Worm (Caenorhabditis elegans): ENCODE data around the gene wsp-1.

DNA sequence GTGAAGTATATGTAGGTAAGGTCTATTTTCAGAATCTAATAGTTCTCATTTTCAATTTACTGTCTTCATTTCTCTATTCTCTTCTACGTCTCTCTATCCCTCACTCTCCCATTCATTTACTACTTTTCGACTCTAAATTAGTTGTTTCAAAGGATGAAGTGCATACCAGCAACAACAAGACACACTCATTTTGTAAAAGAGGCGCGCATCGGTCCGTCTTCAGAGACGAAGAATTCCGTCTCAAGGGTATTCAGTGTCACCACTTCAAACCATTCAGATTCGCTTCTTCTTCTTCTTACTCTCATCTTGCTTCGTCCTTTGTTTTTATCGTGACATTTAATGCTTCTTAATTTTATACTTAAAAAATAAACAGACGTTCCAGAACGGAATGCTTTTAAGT lies 27.4 kb downstream of the wsp-1 start:
- TF ChIP-seq mdl-1 (tag; optimal IDR thresholded peaks at IDR 0.05) (no peak), unc-62 (GFP tag; optimal IDR thresholded peaks at IDR 0.05) (no peak), nhr-237 (tag; optimal IDR thresholded peaks at IDR 0.05) (no peak), nhr-12 (tag; optimal IDR thresholded peaks at IDR 0.05) (no peak), pha-4 (tag; optimal IDR thresholded peaks at IDR 0.05) (no peak)

Data from whole organism, L3 larva.